Fruit fly (Drosophila melanogaster) whole organism, prepupa: Measurements from ENCODE around the gene Vm26Ab.

ENCODE experiments used
- CG10631 ChIP-seq: fragments of 200-800 bp; sonication (Bioruptor generic); optimal IDR thresholded peaks from 2 replicates; lab custom pipeline; 2016; ENCODE audit warnings: missing biosample characterization, missing genetic modification characterization
- CG10669 ChIP-seq: fragments of 200-800 bp; sonication (Bioruptor generic); optimal IDR thresholded peaks from 3 replicates; lab custom pipeline; 2018; ENCODE audit warnings: missing biosample characterization, mild to moderate bottlenecking, missing genetic modification characterization, moderate library complexity
- CG11294 ChIP-seq: fragments of 200-800 bp; sonication (Bioruptor generic); IDR thresholded peaks from 2 replicates; pipeline ENCODE4 v1.3.6; 2022; ENCODE audit warnings: missing biosample characterization, missing genetic modification characterization
- CG11902 ChIP-seq: fragments of 200-800 bp; sonication (Bioruptor generic); optimal IDR thresholded peaks from 3 replicates; lab custom pipeline; 2016; ENCODE audit warnings: missing biosample characterization, missing genetic modification characterization
- CG15336 ChIP-seq: fragments of 200-800 bp; sonication (Bioruptor generic); IDR thresholded peaks from 2 replicates; pipeline ENCODE4 v1.3.6; 2022; ENCODE audit warnings: missing biosample characterization, missing genetic modification characterization
- CG1621 ChIP-seq: fragments of 200-800 bp; sonication (Bioruptor generic); optimal IDR thresholded peaks from 3 replicates; lab custom pipeline; 2018; ENCODE audit warnings: missing biosample characterization, mild to moderate bottlenecking, missing genetic modification characterization
- CG16779 ChIP-seq: fragments of 200-800 bp; sonication (Bioruptor generic); optimal IDR thresholded peaks from 3 replicates; lab custom pipeline; 2017; ENCODE audit warnings: missing biosample characterization, mild to moderate bottlenecking, missing genetic modification characterization
- CG32006 ChIP-seq: fragments of 200-800 bp; sonication (Bioruptor generic); optimal IDR thresholded peaks from 3 replicates; lab custom pipeline; 2017; ENCODE audit warnings: missing biosample characterization, mild to moderate bottlenecking, missing genetic modification characterization
- CG3919 ChIP-seq: fragments of 200-800 bp; sonication (Bioruptor generic); optimal IDR thresholded peaks from 3 replicates; lab custom pipeline; 2016; ENCODE audit warnings: missing biosample characterization, missing genetic modification characterization
- CG6276 ChIP-seq: fragments of 200-800 bp; sonication (Bioruptor generic); optimal IDR thresholded peaks from 2 replicates; lab custom pipeline; 2017; ENCODE audit warnings: missing biosample characterization, mild to moderate bottlenecking, missing genetic modification characterization
- CG6792 ChIP-seq: fragments of 200-800 bp; sonication (Bioruptor generic); optimal IDR thresholded peaks from 3 replicates; lab custom pipeline; 2016; ENCODE audit warnings: missing biosample characterization, missing genetic modification characterization
- CG6808 ChIP-seq: fragments of 200-800 bp; sonication (Bioruptor generic); optimal IDR thresholded peaks from 3 replicates; lab custom pipeline; 2017; ENCODE audit warnings: missing biosample characterization, missing genetic modification characterization, mild to moderate bottlenecking, moderate library complexity, missing genetic modification reagents
- CG6854 ChIP-seq: fragments of 200-800 bp; sonication (Bioruptor generic); optimal IDR thresholded peaks from 2 replicates; lab custom pipeline; 2017; ENCODE audit warnings: missing biosample characterization, mild to moderate bottlenecking, missing genetic modification characterization
- CG7368 ChIP-seq: fragments of 200-800 bp; sonication (Bioruptor generic); optimal IDR thresholded peaks from 3 replicates; lab custom pipeline; 2016; ENCODE audit warnings: missing biosample characterization, missing genetic modification characterization
- Eip78C ChIP-seq: fragments of 200-800 bp; sonication (Bioruptor generic); peaks from one replicate; lab custom pipeline; 2016; ENCODE audit warnings: missing biosample characterization, missing genetic modification characterization
- Ets21C ChIP-seq: fragments of 200-800 bp; sonication (Bioruptor generic); optimal IDR thresholded peaks from 3 replicates; lab custom pipeline; 2016; ENCODE audit warnings: missing biosample characterization, missing genetic modification characterization
- Ets96B ChIP-seq: fragments of 200-800 bp; optimal IDR thresholded peaks from 2 replicates; lab custom pipeline; 2019; ENCODE audit warnings: missing biosample characterization, mild to moderate bottlenecking, missing genetic modification characterization, moderate library complexity
- Lpt ChIP-seq: fragments of 200-800 bp; sonication (Bioruptor generic); optimal IDR thresholded peaks from 3 replicates; lab custom pipeline; 2016; ENCODE audit warnings: missing biosample characterization, missing genetic modification characterization
- Met ChIP-seq: fragments of 200-800 bp; sonication (Bioruptor generic); optimal IDR thresholded peaks from 3 replicates; lab custom pipeline; 2016; ENCODE audit warnings: missing biosample characterization, missing genetic modification characterization
- OdsH ChIP-seq: fragments of 200-800 bp; sonication (Bioruptor generic); optimal IDR thresholded peaks from 3 replicates; lab custom pipeline; 2016; ENCODE audit warnings: missing biosample characterization, missing genetic modification characterization
- Sox102F ChIP-seq: fragments of 200-800 bp; sonication (Bioruptor generic); optimal IDR thresholded peaks from 2 replicates; lab custom pipeline; 2016; ENCODE audit warnings: missing biosample characterization, mild to moderate bottlenecking, missing genetic modification characterization
- Sox14 ChIP-seq: fragments of 200-800 bp; sonication (Bioruptor generic); optimal IDR thresholded peaks from 3 replicates; lab custom pipeline; 2016; ENCODE audit warnings: missing biosample characterization, missing genetic modification characterization
- Sox15 ChIP-seq: fragments of 200-800 bp; sonication (Bioruptor generic); optimal IDR thresholded peaks from 3 replicates; lab custom pipeline; 2016; ENCODE audit warnings: missing biosample characterization, missing genetic modification characterization
- achi ChIP-seq: fragments of 200-800 bp; sonication (Bioruptor generic); optimal IDR thresholded peaks from 3 replicates; lab custom pipeline; 2016; ENCODE audit warnings: missing biosample characterization, missing genetic modification characterization
- acj6 ChIP-seq: fragments of 200-800 bp; sonication (Bioruptor generic); optimal IDR thresholded peaks from 3 replicates; lab custom pipeline; 2016; ENCODE audit warnings: missing biosample characterization, missing genetic modification characterization
- cyc ChIP-seq: fragments of 200-800 bp; sonication (Bioruptor generic); optimal IDR thresholded peaks from 3 replicates; lab custom pipeline; 2016; ENCODE audit warnings: missing biosample characterization, missing genetic modification characterization
- dsx ChIP-seq: fragments of 200-800 bp; optimal IDR thresholded peaks from 3 replicates; lab custom pipeline; 2019; ENCODE audit warnings: missing biosample characterization, mild to moderate bottlenecking, missing genetic modification characterization, moderate library complexity; ENCODE audit not compliant: poor library complexity, severe bottlenecking
- esn ChIP-seq: fragments of 200-800 bp; sonication (Bioruptor generic); optimal IDR thresholded peaks from 2 replicates; lab custom pipeline; 2016; ENCODE audit warnings: missing biosample characterization, mild to moderate bottlenecking, missing genetic modification characterization, moderate library complexity
- fd85E ChIP-seq: fragments of 200-800 bp; sonication (Bioruptor generic); optimal IDR thresholded peaks from 3 replicates; lab custom pipeline; 2016; ENCODE audit warnings: missing biosample characterization, missing genetic modification characterization
- fkh ChIP-seq: fragments of 200-800 bp; sonication (Bioruptor generic); optimal IDR thresholded peaks from 3 replicates; lab custom pipeline; 2017; ENCODE audit warnings: missing biosample characterization, mild to moderate bottlenecking, missing genetic modification characterization, moderate library complexity
- lz ChIP-seq: fragments of 200-800 bp; sonication (Bioruptor generic); optimal IDR thresholded peaks from 3 replicates; lab custom pipeline; 2016; ENCODE audit warnings: missing biosample characterization, missing genetic modification characterization
- net ChIP-seq: fragments of 200-800 bp; sonication (Bioruptor generic); optimal IDR thresholded peaks from 3 replicates; lab custom pipeline; 2016; ENCODE audit warnings: missing biosample characterization, missing genetic modification characterization
- salr ChIP-seq, 2 experiments: fragments of 200-800 bp; sonication (Bioruptor generic); optimal IDR thresholded peaks; 3 replicates each; lab custom pipeline; 2016 to 2018; ENCODE audit warnings: missing biosample characterization in 2 of 2, missing genetic modification characterization in 2 of 2, mild to moderate bottlenecking in 1 of 2
- spab ChIP-seq: fragments of 200-800 bp; sonication (Bioruptor generic); optimal IDR thresholded peaks from 2 replicates; lab custom pipeline; 2017; ENCODE audit warnings: missing biosample characterization, mild to moderate bottlenecking, missing genetic modification characterization, missing genetic modification reagents
- svp ChIP-seq: fragments of 200-800 bp; sonication (Bioruptor generic); peaks from one replicate; lab custom pipeline; 2016; ENCODE audit warnings: missing biosample characterization, missing genetic modification characterization
- topi ChIP-seq: fragments of 200-800 bp; sonication (Bioruptor generic); optimal IDR thresholded peaks from 3 replicates; lab custom pipeline; 2016; ENCODE audit warnings: missing biosample characterization, missing genetic modification characterization

Vm26Ab gene

DNA sequence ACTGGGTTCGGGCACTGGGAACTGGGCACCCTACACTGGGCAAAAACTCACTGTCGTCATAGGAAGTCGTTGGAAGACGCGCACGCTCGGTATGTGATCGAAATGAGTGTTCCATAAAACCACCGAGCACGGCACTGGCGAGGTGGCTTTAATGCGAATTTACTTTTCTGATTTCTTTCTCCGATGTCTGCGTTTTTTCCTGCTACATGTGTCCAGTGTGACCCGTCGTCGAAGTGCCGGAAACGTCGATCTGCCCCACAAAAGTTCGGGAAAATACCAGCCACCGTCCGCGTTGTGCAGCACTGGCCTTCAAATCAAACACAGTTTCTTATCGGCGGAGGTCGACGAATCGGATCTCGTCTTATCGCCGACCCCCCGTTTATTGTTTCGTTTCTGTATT is 42.4 kb downstream of the Vm26Ab start, which contains the start of gene Kdm5 (continued):
- TF ChIP-seq CG16779 (tag; lab: Kevin White, UChicago) (no peak), CG11294 (GFP tag; lab: Robert Waterston, UW) (no peak), CG6808 (GFP tag; lab: Kevin White, UChicago) (no peak), fkh (GFP tag; lab: Kevin White, UChicago) (no peak), cyc (GFP tag; lab: Kevin White, UChicago) (no peak), Sox15 (no peak), CG6854 (GFP tag; lab: Kevin White, UChicago) (peak; percentile 20), OdsH (GFP tag; lab: Kevin White, UChicago) (no peak), esn (GFP tag; lab: Kevin White, UChicago) (peak; percentile 23), fd85E (GFP tag; lab: Kevin White, UChicago) (no peak), CG10631 (GFP tag; lab: Kevin White, UChicago) (no peak), spab (no peak), lz (GFP tag; lab: Kevin White, UChicago) (no peak), CG1621 (tag; lab: Kevin White, UChicago) (no peak), CG10669 (GFP tag; lab: Kevin White, UChicago) (no peak), Ets21C (no peak), CG11902 (GFP tag; lab: Kevin White, UChicago) (no peak), net (no peak), dsx (GFP tag; lab: Kevin White, UChicago) (no peak), CG32006 (no peak), CG7368 (GFP tag; lab: Kevin White, UChicago) (no peak), CG3919 (GFP tag; lab: Kevin White, UChicago) (no peak), CG6792 (GFP tag; lab: Kevin White, UChicago) (no peak), achi (GFP tag; lab: Kevin White, UChicago) (no peak), svp (GFP tag; lab: Kevin White, UChicago) (peak; percentile 96), salr (GFP tag; optimal IDR thresholded peaks at IDR 0.05; lab: Kevin White, UChicago) (no peak), CG6276 (GFP tag; lab: Kevin White, UChicago) (no peak), Lpt (GFP tag; lab: Kevin White, UChicago) (no peak), Met (GFP tag; lab: Kevin White, UChicago) (peak; percentile 17), topi (GFP tag; lab: Kevin White, UChicago) (no peak)

DNA sequence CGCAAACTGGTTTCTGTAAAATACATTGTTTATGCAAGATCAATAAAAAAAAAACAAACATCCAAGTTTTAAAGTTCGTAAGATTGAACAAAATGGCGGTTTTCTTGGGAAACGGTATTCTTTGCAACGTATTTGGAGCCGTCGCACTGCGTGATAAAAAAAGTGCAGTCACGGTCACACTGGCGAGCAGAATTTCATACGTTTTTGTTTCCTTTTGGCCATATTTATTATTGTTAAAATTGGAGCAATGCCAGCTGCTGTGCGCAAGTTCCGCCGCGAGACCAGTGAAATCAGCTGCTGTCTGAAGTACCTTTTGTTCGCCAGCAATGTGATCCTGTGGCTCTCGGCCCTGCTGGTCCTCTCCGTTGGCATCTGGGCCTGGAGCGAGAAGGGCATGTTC is 43.3 kb downstream of the Vm26Ab start, which contains the start of gene Tsp26A:
Gene Tsp26A, plus strand, starts transcription at position 164 of the 400 bp plus-strand sequence.
- TF ChIP-seq Sox14 (GFP tag; lab: Kevin White, UChicago): no peak
- TF ChIP-seq esn (GFP tag; lab: Kevin White, UChicago): peak; percentile 9
- TF ChIP-seq Eip78C: peak; percentile 41
- TF ChIP-seq, all 60 proteins: peak for 2

DNA sequence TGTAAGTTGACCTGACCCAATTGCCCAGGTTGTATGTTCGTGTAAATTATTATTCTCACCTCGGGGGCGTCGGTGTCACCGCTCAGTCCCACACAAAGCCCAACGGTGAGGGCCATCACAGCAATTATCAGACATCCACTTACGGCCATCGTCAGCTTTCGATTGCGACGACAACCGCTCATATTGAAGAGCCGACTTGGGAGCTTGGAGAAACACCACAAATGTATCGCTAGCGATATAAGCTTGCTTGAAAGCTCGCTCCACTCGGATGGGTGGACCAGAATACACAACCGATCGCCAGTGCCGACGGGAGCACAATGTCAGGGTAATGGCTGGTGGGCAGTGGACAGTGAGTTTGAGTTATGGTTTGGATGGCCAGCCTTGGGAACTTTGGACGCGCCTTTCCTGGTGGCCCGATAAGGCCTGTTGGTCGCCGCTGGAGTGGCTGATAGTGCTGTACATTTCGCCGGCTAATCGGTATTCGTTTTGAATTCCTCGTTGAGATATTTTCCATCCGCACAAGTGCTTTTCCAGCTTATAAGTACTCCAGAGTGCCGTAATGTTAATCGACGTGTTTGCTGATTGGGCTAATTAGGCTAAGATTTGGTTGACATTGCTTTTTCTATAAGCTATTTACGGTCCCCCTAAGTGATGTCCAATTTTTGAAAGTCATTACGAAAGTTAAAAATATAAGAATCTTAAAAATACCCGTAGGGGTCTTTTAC is 49.9 kb downstream of the Vm26Ab start, which contains the start of gene Gal:
Gene Gal, minus strand, starts transcription at position 320 of the 725 bp plus-strand sequence.
- TF ChIP-seq lz (GFP tag; lab: Kevin White, UChicago): no peak
- no peak for TF ChIP-seq CG6808 (GFP tag; lab: Kevin White, UChicago)
- 0 out of 2 replicates have a peak, but pooled peaks have one; percentile 29 for TF ChIP-seq CG15336 (GFP tag; lab: Robert Waterston, UW)
- TF ChIP-seq svp (GFP tag; lab: Kevin White, UChicago): peak; percentile 73
- no peak for TF ChIP-seq acj6
- TF ChIP-seq CG32006: no peak
- TF ChIP-seq Ets96B (tag; lab: Kevin White, UChicago): no peak
- no peak for TF ChIP-seq Sox15
- no peak for TF ChIP-seq salr (GFP tag; optimal IDR thresholded peaks at IDR 0.05; lab: Kevin White, UChicago)
- no peak for TF ChIP-seq Sox102F (GFP tag; lab: Kevin White, UChicago)
